Worm (Caenorhabditis elegans): ENCODE results near the gene hog-1.

ce11 chrX:5836527-5836926, 17.5 kb downstream of the hog-1 start:
- TF ChIP-seq pag-3 (tag; optimal IDR thresholded peaks at IDR 0.05; ENCODE audit: borderline replicate concordance) (no peak), dmd-4 (tag; optimal IDR thresholded peaks at IDR 0.05; ENCODE audit: borderline replicate concordance) (no peak), nfya-1 (tag; optimal IDR thresholded peaks at IDR 0.05) (no peak), ama-1 (optimal IDR thresholded peaks at IDR 0.05) (no peak), pax-1 (tag; optimal IDR thresholded peaks at IDR 0.05) (no peak), ceh-9 (tag; optimal IDR thresholded peaks at IDR 0.05) (no peak), pha-2 (tag; optimal IDR thresholded peaks at IDR 0.05) (no peak), ets-4 (tag; optimal IDR thresholded peaks at IDR 0.05) (no peak), pqm-1 (tag; optimal IDR thresholded peaks at IDR 0.05) (no peak), tbx-2 (tag; optimal IDR thresholded peaks at IDR 0.05) (no peak), T23F11.4 (GFP tag; optimal IDR thresholded peaks at IDR 0.05) (no peak)
